Fruit fly (Drosophila melanogaster) whole organism: Measurements from ENCODE around the gene scny.

Source experiments
- Dll ChIP-seq: fragments of >200 bp; optimal IDR thresholded peaks from 2 replicates; lab custom pipeline; 2017
- pan ChIP-seq: fragments of >200 bp; optimal IDR thresholded peaks from 2 replicates; lab custom pipeline; 2017
- psq ChIP-seq: fragments of >200 bp; optimal IDR thresholded peaks from 2 replicates; lab custom pipeline; 2017
- usp ChIP-seq: fragments of >200 bp; optimal IDR thresholded peaks from 2 replicates; lab custom pipeline; 2017; ENCODE audit warnings: missing biosample characterization, missing genetic modification characterization, mixed read lengths

- TF ChIP-seq pan (peak; percentile 18), psq (no peak), Dll (lab: Kevin White, UChicago) (no peak), usp (GFP tag; lab: Kevin White, UChicago) (no peak)
Observed at dm6 chr3L:5808540-5809200, 39.9 kb downstream of the scny start.
